Worm (Caenorhabditis elegans) whole organism, late embryonic: ENCODE results near the gene Y73B6BL.29.

Source experiments
- T23F11.4 ChIP-seq: fragments of 200-800 bp; sonication (Bioruptor generic); optimal IDR thresholded peaks from 2 replicates; lab custom pipeline; 2018; ENCODE audit warnings: mild to moderate bottlenecking, missing genetic modification characterization, missing compliant biosample characterization
- ama-1 ChIP-seq: fragments of 150-350 bp; optimal IDR thresholded peaks from 2 replicates; lab custom pipeline; 2014
- ceh-30 ChIP-seq: fragments of 150-350 bp; optimal IDR thresholded peaks from 2 replicates; lab custom pipeline; 2014; ENCODE audit warnings: missing biosample characterization, missing genetic modification characterization
- fkh-10 ChIP-seq: fragments of 150-350 bp; optimal IDR thresholded peaks from 2 replicates; lab custom pipeline; 2014; ENCODE audit warnings: missing biosample characterization, missing genetic modification reagents, missing genetic modification characterization
- hlh-15 ChIP-seq: sonication (generic microtip); optimal IDR thresholded peaks from 2 replicates; lab custom pipeline; 2016; ENCODE audit warnings: missing genetic modification characterization, missing compliant biosample characterization
- madf-2 ChIP-seq: sonication (generic microtip); optimal IDR thresholded peaks from 2 replicates; lab custom pipeline; 2017; ENCODE audit warnings: missing genetic modification characterization, missing compliant biosample characterization
- pax-1 ChIP-seq: fragments of 150-350 bp; optimal IDR thresholded peaks from 2 replicates; lab custom pipeline; 2014; ENCODE audit warnings: missing biosample characterization, missing genetic modification characterization
- ref-2 ChIP-seq: sonication (generic microtip); optimal IDR thresholded peaks from 2 replicates; lab custom pipeline; 2016; ENCODE audit warnings: missing genetic modification characterization, missing compliant biosample characterization
- sdc-2 ChIP-seq: sonication (generic microtip); optimal IDR thresholded peaks from 2 replicates; lab custom pipeline; 2016; ENCODE audit warnings: missing genotype, missing genetic modification characterization, missing compliant biosample characterization
- sox-4 ChIP-seq: sonication (generic microtip); optimal IDR thresholded peaks from 2 replicates; lab custom pipeline; 2017; ENCODE audit warnings: mild to moderate bottlenecking, missing genetic modification characterization, inconsistent platforms, missing compliant biosample characterization
- tbx-2 ChIP-seq: sonication (generic microtip); optimal IDR thresholded peaks from 2 replicates; lab custom pipeline; 2016; ENCODE audit warnings: missing genetic modification characterization, missing compliant biosample characterization
- unc-3 ChIP-seq, 2 experiments: fragments of 200-800 bp in 1 of 2; sonication (Bioruptor generic) in 1 of 2; sonication (generic microtip) in 1 of 2; conservative IDR thresholded peaks in 1 of 2; optimal IDR thresholded peaks in 1 of 2; 2 replicates each; pipeline versions ENCODE4 v1.3.6 to Lab custom; 2016 to 2022; ENCODE audit warnings: missing compliant biosample characterization in 2 of 2, missing genetic modification characterization in 2 of 2, missing genetic modification reagents in 1 of 2
- unc-86 ChIP-seq: sonication (generic microtip); optimal IDR thresholded peaks from 2 replicates; lab custom pipeline; 2016; ENCODE audit warnings: missing genetic modification characterization, missing compliant biosample characterization

DNA sequence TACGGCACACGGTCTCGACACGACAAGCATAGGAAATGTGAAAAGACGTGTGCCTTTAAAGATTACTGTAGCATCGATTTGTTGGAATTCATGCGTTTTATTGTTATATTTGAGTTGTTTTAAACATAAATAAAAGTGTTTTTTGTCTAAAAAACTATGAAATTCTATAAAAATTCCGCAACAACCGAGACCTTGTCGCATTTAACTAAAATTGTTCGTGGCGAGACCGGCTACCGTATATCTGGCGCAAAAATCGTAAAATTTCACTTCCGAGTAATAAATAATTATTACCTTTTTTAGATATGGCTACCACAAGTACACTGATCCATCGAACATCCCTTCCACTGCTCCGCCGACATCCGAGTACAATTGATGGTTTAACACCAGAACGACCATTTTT lies 15.6 kb downstream of the Y73B6BL.29 start, which contains the start of gene ipla-6:
- no peak for TF ChIP-seq unc-86 (tag; lab: Kevin White, UChicago)
- TF ChIP-seq ama-1: no peak
- no peak for TF ChIP-seq fkh-10 (GFP tag; lab: Kevin White, UChicago)
- TF ChIP-seq ref-2 (tag; lab: Kevin White, UChicago): no peak
- no peak for TF ChIP-seq ceh-30 (tag; lab: Kevin White, UChicago)
- TF ChIP-seq sox-4 (tag; lab: Kevin White, UChicago): no peak
- TF ChIP-seq madf-2 (tag; lab: Kevin White, UChicago): no peak
- no peak for TF ChIP-seq T23F11.4 (GFP tag; lab: Kevin White, UChicago)
- TF ChIP-seq sdc-2: no peak
- no peak for TF ChIP-seq tbx-2 (tag; lab: Kevin White, UChicago)
- TF ChIP-seq pax-1 (tag; lab: Kevin White, UChicago): no peak
- no peak for TF ChIP-seq unc-3 (GFP tag; conservative IDR thresholded peaks at IDR 0.05; lab: Robert Waterston, UW)
- TF ChIP-seq unc-3 (tag; optimal IDR thresholded peaks at IDR 0.05; lab: Kevin White, UChicago): no peak
- TF ChIP-seq hlh-15 (tag; lab: Kevin White, UChicago): no peak
